Fruit fly (Drosophila melanogaster): ENCODE results near the gene fz.

- TF ChIP-seq h (optimal IDR thresholded peaks at IDR 0.05) (no peak), insv (optimal IDR thresholded peaks at IDR 0.05) (no peak), psq (optimal IDR thresholded peaks at IDR 0.05) (no peak), Myc (optimal IDR thresholded peaks at IDR 0.05) (no peak), ttk (optimal IDR thresholded peaks at IDR 0.05) (no peak)
Measured at dm6 chr3L:14335880-14336279, 61.7 kb downstream of the fz start.

All from Kc167 (cell line).